Worm (Caenorhabditis elegans): ENCODE measurements around the gene tos-1.
A peak's percentile ranks its signal among the peaks of the same experiment; 100 is the strongest.

The tos-1 gene

DNA sequence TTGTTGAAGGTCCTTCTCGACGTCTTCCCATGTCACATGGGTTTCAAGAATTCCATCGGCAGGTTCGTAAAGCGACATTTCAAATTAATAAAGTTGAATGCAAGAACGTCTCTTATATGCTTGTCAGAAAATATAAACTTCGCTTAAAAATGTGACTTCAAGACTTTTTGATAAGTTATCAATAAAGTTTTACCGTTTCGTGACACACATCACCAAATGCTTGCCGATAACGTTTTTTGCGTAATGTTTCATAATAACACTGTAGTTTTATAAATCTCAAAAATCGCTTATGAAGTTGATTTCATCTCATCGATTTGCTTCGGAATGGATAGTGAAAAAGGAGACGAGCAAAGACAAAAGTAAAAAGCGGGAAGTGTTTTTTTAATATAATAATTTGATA is 29.5 kb upstream of the tos-1 start, which contains the start of gene E02C12.8 (continued):
- TF ChIP-seq hlh-11 (tag; optimal IDR thresholded peaks at IDR 0.05) (no peak), hmg-1.1 (GFP tag; IDR thresholded peaks at IDR 0.05) (no peak), ZK546.5 (tag; optimal IDR thresholded peaks at IDR 0.05) (no peak)

DNA sequence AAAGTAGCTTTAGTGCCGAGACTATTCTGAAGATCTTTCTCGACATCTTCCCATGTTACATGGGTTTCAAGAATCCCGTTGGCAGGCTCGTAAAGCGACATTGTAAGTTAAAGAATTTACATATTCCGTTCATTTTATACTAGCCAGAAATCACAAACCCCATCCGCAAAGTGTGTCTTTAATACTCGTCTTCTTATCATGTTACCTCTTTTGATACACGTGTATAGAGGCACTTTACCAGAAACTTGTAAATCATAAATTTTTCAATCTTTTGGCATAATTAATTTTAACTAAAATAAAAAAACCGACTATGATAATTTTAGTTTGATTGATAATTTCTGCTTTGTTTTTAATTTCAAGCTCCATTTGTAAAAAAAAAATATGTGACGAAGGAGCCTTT is 27.0 kb upstream of the tos-1 start, which contains the start of gene E02C12.6:
Gene E02C12.6 (minus strand): TSS at position 101 of the 400 bp plus-strand sequence.
- TF ChIP-seq dmd-6 (GFP tag; IDR thresholded peaks at IDR 0.05): peak; percentile 12; the same call in 1 of the 2 replicates
- peak; percentile 10 for TF ChIP-seq nhr-28 (tag; optimal IDR thresholded peaks at IDR 0.05)
- TF ChIP-seq pqm-1 (tag; optimal IDR thresholded peaks at IDR 0.05): peak; percentile 51
- TF ChIP-seq daf-16 (GFP tag; optimal IDR thresholded peaks at IDR 0.05): no peak
- TF ChIP-seq daf-16 (tag; optimal IDR thresholded peaks at IDR 0.05): no peak
- TF ChIP-seq unc-130 (GFP tag; optimal IDR thresholded peaks at IDR 0.05): no peak

DNA sequence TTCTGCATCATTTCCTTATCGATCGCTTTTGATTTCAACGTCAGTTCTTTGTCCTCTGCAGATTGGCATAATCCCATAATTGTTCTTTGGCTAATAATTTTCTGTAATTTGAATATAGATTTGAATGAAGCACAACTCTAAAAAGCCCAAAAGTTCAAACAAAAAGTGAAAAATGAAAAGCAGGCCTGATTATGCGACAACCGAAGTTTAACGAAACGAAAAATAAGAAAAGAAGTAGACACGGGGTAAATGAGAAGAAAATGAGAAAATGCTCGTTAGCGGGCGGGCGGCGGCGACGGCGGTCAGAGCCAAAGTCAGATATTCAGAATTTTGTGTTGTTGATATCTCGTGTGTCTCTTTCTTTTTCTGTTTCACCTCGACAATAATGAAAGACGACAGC is 15.7 kb upstream of the tos-1 start, which contains the start of gene gpa-3:
Gene gpa-3 (minus strand): TSS at position 101 of the 400 bp plus-strand sequence.
- TF ChIP-seq unc-62 (GFP tag; optimal IDR thresholded peaks at IDR 0.05 in 1 of 2) (peak in 1 of 2 experiments; percentile 68), unc-62 (tag; optimal IDR thresholded peaks at IDR 0.05) (no peak), F44E2.7 (GFP tag; IDR thresholded peaks at IDR 0.05) (no peak), skn-1 (tag; optimal IDR thresholded peaks at IDR 0.05) (no peak)

ce11 chrV:9356345-9356744 is 12.3 kb upstream of the tos-1 start, which contains the start of gene ttr-49:
Gene ttr-49 (minus strand): TSS chrV:9356515.
- TF ChIP-seq dve-1 (tag; optimal IDR thresholded peaks at IDR 0.05; ENCODE audit: insufficient read depth): peak; percentile 27
- TF ChIP-seq dmd-6 (GFP tag; IDR thresholded peaks at IDR 0.05): 0 out of 2 replicates have a peak, but pooled peaks have one; percentile 22
- TF ChIP-seq daf-19 (GFP tag; conservative IDR thresholded peaks at IDR 0.05): no peak
- peak; percentile 30 for TF ChIP-seq pqm-1 (tag; optimal IDR thresholded peaks at IDR 0.05)
- no peak for TF ChIP-seq daf-16 (GFP tag; optimal IDR thresholded peaks at IDR 0.05)
- TF ChIP-seq daf-16 (tag; optimal IDR thresholded peaks at IDR 0.05): peak; percentile 73

- TF ChIP-seq nhr-76 (tag; optimal IDR thresholded peaks at IDR 0.05) (no peak), fkh-10 (GFP tag; optimal IDR thresholded peaks at IDR 0.05) (no peak), ctbp-1 (GFP tag; IDR thresholded peaks at IDR 0.05) (no peak), nhr-41 (GFP tag; IDR thresholded peaks at IDR 0.05) (no peak), rbr-2 (tag; optimal IDR thresholded peaks at IDR 0.05) (no peak), Y5F2A.4 (GFP tag; optimal IDR thresholded peaks at IDR 0.05) (no peak), tag-97 (GFP tag; IDR thresholded peaks at IDR 0.05) (no peak), nhr-11 (tag; optimal IDR thresholded peaks at IDR 0.05) (no peak), ceh-82 (tag; optimal IDR thresholded peaks at IDR 0.05) (no peak), unc-62 (GFP tag; optimal IDR thresholded peaks at IDR 0.05 in 1 of 2) (no peak), unc-62 (tag; optimal IDR thresholded peaks at IDR 0.05) (no peak), madf-5 (GFP tag; IDR thresholded peaks at IDR 0.05) (no peak), php-3 (GFP tag; IDR thresholded peaks at IDR 0.05) (no peak), madf-9 (GFP tag; conservative IDR thresholded peaks at IDR 0.05) (no peak), unc-130 (GFP tag; optimal IDR thresholded peaks at IDR 0.05) (no peak), T26A8.4 (GFP tag; IDR thresholded peaks at IDR 0.05) (no peak), ZK546.5 (tag; optimal IDR thresholded peaks at IDR 0.05) (no peak), F37D6.2 (tag; optimal IDR thresholded peaks at IDR 0.05) (no peak)
Measured at ce11 chrV:9355371-9355770, 11.4 kb upstream of the tos-1 start, which contains the start of gene ttr-40. Gene ttr-40 (minus strand): TSS chrV:9355471.

- TF ChIP-seq dpl-1 (GFP tag; optimal IDR thresholded peaks at IDR 0.05) (no peak), dmd-9 (GFP tag; IDR thresholded peaks at IDR 0.05) (no peak), jun-1 (tag; optimal IDR thresholded peaks at IDR 0.05) (no peak), saeg-2 (GFP tag; IDR thresholded peaks at IDR 0.05) (no peak), unc-62 (GFP tag; optimal IDR thresholded peaks at IDR 0.05 in 1 of 2) (no peak), unc-62 (tag; optimal IDR thresholded peaks at IDR 0.05) (no peak), zip-2 (tag; optimal IDR thresholded peaks at IDR 0.05) (no peak), daf-8 (GFP tag; IDR thresholded peaks at IDR 0.05) (no peak)
Measured at ce11 chrV:9352947-9353346, 8.9 kb upstream of the tos-1 start, which contains the start of gene srx-46. Gene srx-46 (plus strand): TSS chrV:9353247.

All from whole organism, L4 larva.